Fruit fly (Drosophila melanogaster): ENCODE measurements around the gene Mgat4b.

Mgat4b gene

DNA sequence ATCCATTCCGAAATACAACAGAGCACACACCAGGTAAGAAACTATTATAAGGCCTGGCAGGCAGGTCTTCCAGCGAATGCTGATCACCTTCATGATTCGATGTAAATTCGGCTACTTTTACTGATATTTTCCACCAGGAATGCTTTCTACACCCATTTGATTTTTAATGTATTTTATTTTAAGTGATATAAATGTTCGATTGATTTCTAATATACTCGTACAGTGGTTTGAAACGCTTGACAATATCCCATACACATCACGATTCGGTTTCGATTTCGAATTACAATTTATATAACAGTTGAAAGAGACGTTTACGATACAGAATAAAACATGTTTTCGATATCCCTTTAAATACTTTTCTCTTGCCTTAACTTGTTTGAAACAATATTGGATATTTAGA lies at the start of gene Mgat4b:
Mgat4b (minus strand) TSS at position 101 of the 400 bp plus-strand sequence.
- TF ChIP-seq h (optimal IDR thresholded peaks at IDR 0.05): no peak
- TF ChIP-seq Sin3A (optimal IDR thresholded peaks at IDR 0.05): no peak
- TF ChIP-seq psq (optimal IDR thresholded peaks at IDR 0.05): no peak
- TF ChIP-seq ttk (optimal IDR thresholded peaks at IDR 0.05): no peak
- no peak for TF ChIP-seq Myc (optimal IDR thresholded peaks at IDR 0.05)
- TF ChIP-seq insv (optimal IDR thresholded peaks at IDR 0.05): no peak

DNA sequence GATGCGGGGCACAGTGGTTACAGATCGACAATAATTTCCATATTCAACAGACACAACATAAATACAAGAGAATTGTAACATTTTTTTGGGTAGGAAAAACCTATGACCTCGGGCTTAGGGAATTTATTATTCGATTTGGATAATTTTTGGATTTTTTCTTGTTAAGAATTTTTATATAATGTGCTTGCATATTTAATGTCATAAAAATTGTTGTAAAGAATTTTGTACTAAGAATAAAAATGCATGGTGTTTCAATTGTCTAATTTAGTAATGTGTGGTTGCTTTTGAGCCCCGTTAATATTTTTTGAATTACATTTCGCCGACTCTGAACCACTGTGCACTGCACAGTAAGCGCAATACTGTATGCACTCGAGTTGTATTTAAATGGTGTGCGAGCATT lies 47.6 kb upstream of the Mgat4b start:
- TF ChIP-seq Myc (optimal IDR thresholded peaks at IDR 0.05) (no peak), h (optimal IDR thresholded peaks at IDR 0.05) (no peak), ttk (optimal IDR thresholded peaks at IDR 0.05) (no peak), insv (optimal IDR thresholded peaks at IDR 0.05) (no peak), psq (optimal IDR thresholded peaks at IDR 0.05) (no peak), Sin3A (optimal IDR thresholded peaks at IDR 0.05) (no peak)

DNA sequence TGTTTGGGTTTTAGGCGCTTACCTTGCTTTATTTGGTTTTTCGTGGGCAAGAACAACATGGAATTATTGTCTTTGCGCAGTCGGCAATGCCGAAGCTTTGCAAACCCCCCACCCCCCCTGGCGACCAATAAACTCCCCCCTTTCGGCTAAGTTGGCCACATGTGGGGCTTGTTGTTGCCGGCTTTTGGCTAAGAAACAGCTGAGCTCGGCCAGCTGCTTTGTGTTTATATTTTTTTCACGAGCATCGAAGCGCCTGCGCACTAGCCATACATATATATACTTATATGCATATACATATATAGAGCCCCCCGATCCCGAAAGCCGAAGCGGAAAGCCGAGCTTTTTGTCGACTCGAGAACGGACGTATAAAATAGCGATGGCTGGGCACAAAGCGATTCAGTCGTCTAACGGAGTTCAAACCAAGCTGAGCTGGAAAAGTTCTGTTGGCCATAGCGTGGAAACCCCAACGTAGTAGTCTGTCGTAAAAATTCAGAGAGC lies 35.7 kb upstream of the Mgat4b start, which contains the start of gene CG17839:
CG17839 (plus strand) TSS at position 413 of the 498 bp plus-strand sequence.
- no peak for TF ChIP-seq h (optimal IDR thresholded peaks at IDR 0.05)
- no peak for TF ChIP-seq insv (optimal IDR thresholded peaks at IDR 0.05)
- TF ChIP-seq Sin3A (optimal IDR thresholded peaks at IDR 0.05): no peak
- no peak for TF ChIP-seq psq (optimal IDR thresholded peaks at IDR 0.05)
- TF ChIP-seq ttk (optimal IDR thresholded peaks at IDR 0.05): no peak
- TF ChIP-seq Myc (optimal IDR thresholded peaks at IDR 0.05): no peak

DNA sequence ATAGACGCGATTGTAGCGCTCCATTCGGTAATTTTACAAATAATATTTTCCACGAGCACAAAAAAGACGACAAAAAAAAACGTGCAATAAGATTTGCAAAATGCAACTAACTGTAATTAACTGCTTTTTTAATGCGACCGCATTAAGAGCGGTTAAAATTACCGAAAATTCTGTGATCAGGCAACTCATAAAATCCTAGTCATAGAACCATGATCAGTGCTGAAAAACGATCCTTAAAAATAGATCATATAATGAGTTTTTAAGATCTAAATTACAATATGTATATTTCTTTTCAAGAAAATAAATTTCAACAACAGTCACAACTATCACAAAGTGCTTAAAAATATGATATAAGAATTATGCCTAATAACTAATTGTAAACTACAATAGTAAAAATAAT lies 34.2 kb upstream of the Mgat4b start, which contains the start of gene gnu:
gnu (minus strand) TSS at position 125 of the 400 bp plus-strand sequence.
- no peak for TF ChIP-seq ttk (optimal IDR thresholded peaks at IDR 0.05)
- TF ChIP-seq Myc (optimal IDR thresholded peaks at IDR 0.05): no peak
- no peak for TF ChIP-seq h (optimal IDR thresholded peaks at IDR 0.05)

DNA sequence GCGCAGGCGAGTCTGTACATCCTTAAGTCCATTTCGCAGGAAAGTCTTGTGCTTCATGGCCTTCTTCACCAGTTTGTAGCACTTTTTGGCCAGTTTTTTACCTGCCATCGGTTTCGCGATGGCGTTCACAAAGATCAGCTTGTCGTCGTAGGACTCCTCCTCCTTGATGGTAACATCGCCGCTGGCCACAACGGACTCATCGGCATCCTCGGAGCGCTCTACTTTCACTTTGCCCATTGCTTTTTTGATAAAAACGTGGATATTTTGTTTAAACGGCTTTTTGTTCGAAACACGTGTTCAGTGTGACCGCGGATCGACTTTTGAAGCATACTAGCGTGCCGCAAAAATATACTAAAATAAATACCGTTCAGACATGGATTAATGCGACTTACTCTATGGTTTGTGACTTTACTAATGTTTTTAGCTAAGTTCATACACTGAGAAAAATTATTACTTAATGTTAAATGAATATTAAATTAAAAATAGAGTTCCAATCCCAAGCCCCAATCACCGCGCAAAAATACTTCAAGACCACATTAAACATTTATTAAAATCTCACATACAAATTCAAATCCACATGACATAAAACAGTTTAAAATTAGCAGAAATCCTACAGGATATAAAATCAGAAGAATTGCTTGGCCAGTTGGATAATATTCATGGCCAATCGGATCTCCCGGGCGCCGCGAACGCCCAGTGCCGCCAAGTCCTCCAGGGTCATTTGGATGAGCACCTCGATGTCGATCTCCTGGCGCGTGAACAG lies 33.0 kb upstream of the Mgat4b start, which contains the start of gene NHP2:
NHP2 (minus strand) TSS at position 315 of the 763 bp plus-strand sequence.
- TF ChIP-seq ttk (optimal IDR thresholded peaks at IDR 0.05) (no peak), h (optimal IDR thresholded peaks at IDR 0.05) (no peak), insv (optimal IDR thresholded peaks at IDR 0.05) (no peak), Sin3A (optimal IDR thresholded peaks at IDR 0.05) (no peak), psq (optimal IDR thresholded peaks at IDR 0.05) (no peak), Myc (optimal IDR thresholded peaks at IDR 0.05) (no peak)

DNA sequence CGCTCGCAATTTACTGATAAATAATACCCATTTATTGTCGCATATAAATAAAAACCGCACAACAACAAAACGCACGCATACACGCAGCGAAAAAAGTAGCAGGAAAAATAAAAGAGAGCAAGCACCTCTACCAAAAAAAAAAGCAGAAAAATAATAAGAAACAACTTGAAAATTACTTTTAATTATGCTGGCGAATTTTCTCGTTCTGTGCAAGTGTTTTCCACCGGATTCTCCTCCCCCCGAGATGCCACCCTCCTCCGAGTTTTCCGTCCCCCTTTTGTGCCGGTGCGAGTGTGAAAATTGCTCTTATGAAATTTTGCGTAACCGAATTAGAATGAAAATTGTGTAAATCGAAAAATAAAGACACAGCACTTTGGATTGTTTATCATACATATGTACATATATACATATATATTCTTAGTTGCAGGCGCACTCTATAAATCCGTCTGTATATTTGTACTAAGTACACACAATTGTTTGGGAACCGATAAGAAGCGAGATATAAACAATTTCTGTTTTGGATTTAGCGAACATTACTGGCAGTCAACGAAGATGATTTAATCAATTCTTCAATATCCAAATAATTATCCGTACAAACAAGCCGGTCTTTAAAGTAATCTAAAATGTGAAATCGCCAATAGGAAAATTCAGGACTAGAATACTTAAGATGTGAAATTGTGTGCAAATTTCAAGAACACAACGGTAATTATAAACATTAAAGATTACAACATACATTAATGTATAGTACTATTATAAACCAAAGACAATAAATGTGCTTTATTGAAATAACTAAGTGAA lies 22.0 kb upstream of the Mgat4b start:
- TF ChIP-seq psq (optimal IDR thresholded peaks at IDR 0.05) (no peak), ttk (optimal IDR thresholded peaks at IDR 0.05) (no peak), insv (optimal IDR thresholded peaks at IDR 0.05) (no peak), Myc (optimal IDR thresholded peaks at IDR 0.05) (no peak), h (optimal IDR thresholded peaks at IDR 0.05) (no peak), Sin3A (optimal IDR thresholded peaks at IDR 0.05) (no peak)

DNA sequence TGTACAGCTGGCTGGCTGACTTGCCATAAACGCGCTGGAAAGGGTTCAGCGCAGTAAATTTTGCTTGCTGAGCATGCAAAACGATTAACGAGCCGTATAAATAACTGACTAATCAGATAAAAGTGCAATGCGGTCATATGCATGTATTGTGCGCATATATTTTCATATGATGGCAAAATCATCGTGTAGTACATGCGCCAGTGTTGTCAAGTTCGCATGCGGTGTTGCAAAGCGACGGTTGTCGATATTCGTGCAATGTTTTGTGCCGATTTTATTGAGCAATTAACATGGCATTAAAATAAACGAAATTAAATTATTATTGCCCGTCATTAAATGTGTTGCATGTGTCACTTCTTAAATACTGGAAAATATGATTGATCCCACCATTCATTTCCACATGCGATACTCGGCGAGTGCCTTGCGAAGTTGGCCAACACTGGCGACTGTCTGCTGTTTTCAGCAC lies 21.1 kb upstream of the Mgat4b start:
- TF ChIP-seq psq (optimal IDR thresholded peaks at IDR 0.05): no peak
- no peak for TF ChIP-seq insv (optimal IDR thresholded peaks at IDR 0.05)
- no peak for TF ChIP-seq Myc (optimal IDR thresholded peaks at IDR 0.05)
- TF ChIP-seq h (optimal IDR thresholded peaks at IDR 0.05): no peak
- TF ChIP-seq Sin3A (optimal IDR thresholded peaks at IDR 0.05): no peak
- no peak for TF ChIP-seq ttk (optimal IDR thresholded peaks at IDR 0.05)

DNA sequence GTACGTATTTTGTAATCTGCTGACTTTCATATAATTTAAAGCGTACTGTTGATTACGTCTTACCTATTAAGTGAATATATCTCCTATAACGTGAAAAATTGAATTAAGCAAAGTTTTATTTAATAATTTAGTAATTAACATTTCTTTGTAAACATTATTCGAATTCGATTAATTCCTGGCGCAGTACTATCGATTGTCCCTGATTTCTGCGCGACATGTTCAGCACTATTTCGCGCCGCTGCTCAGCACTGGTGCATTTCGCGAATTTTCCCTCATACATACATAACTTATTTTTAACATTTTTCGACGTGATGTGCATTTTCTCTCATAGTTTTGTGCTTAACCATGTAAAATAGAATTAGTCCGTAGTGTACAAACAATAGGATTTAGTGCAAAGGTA lies 20.6 kb upstream of the Mgat4b start, which contains the start of gene Helz:
Helz (plus strand) TSS at position 260 of the 400 bp plus-strand sequence.
- no peak for TF ChIP-seq Sin3A (optimal IDR thresholded peaks at IDR 0.05)
- TF ChIP-seq psq (optimal IDR thresholded peaks at IDR 0.05): no peak
- no peak for TF ChIP-seq insv (optimal IDR thresholded peaks at IDR 0.05)
- TF ChIP-seq Myc (optimal IDR thresholded peaks at IDR 0.05): no peak
- no peak for TF ChIP-seq ttk (optimal IDR thresholded peaks at IDR 0.05)
- no peak for TF ChIP-seq h (optimal IDR thresholded peaks at IDR 0.05)

DNA sequence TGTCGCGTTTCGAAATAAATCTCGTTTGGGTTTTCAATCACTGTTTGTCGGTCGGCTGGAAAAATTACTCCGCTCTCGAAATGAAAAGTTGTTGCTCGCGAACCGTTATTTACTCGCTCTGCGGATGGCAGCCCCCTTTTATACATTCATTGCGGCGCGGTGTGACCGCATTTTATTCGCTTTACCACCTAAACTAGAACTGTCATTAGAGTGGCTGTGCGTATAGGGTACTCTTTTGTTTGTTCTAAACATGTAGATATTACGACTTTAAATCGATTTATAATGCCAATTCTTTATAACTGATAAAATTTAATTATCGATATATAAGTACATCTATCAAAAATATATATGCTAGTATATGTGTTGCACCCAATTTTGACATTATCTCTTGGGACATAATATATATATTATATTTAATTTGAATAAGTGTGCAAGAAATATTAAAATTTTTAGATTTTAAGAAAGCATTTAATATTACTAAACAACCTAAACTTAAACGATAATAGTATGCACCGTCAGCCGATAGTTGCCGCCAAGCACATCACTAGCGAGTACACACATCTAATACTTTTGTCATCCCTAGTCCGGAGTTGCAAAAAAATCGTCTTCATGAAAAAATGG lies 17.3 kb upstream of the Mgat4b start, which contains the start of the genes bmm and Tdrd3:
bmm (minus strand) TSS at position 183 of the 621 bp plus-strand sequence.
Tdrd3 (plus strand) TSS at position 562 of the 621 bp plus-strand sequence.
- no peak for TF ChIP-seq insv (optimal IDR thresholded peaks at IDR 0.05)
- no peak for TF ChIP-seq Sin3A (optimal IDR thresholded peaks at IDR 0.05)
- TF ChIP-seq h (optimal IDR thresholded peaks at IDR 0.05): no peak
- no peak for TF ChIP-seq Myc (optimal IDR thresholded peaks at IDR 0.05)
- no peak for TF ChIP-seq ttk (optimal IDR thresholded peaks at IDR 0.05)
- TF ChIP-seq psq (optimal IDR thresholded peaks at IDR 0.05): no peak

DNA sequence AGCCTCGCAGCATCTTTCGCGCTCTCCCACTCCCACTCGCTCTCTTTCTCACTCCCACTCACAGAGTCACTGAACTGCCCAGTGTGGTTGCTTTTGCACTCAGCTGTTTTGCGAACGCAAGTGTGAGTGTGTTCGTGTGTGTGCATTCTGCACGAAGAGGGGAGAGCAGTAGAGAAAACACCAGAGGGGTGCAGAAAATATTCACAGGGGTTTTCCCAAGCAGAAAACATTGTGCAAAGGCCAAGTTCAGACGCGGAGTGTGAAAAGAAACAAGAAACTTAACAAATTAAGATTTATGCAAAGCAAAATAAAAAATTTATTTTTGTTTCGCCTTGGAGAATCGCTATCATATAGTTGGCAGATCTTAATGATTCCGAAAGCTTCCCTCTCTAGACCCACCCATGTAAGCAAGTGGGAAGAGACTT lies 16.4 kb upstream of the Mgat4b start:
- TF ChIP-seq h (optimal IDR thresholded peaks at IDR 0.05) (no peak), Myc (optimal IDR thresholded peaks at IDR 0.05) (no peak)

DNA sequence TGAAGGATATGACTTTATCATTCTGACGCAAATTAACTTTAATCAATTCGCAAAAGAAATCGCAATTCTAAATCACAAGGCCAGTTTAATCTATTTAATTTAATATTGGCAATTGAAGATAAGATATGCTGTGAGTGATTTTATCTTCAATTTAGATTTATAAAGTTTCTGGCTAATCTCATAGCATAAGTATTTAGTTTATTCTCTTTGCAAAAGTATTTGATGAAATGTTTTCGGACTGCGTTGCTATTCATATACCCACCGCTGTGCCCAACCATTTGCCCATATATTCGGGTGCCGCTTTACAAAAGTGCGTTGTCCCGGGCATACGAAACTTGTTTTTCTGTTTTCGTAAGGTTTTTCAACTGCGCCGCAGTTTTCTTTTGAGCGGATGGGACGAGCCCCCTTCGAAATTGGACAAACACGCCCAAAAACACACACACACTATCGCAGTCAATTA lies 15.9 kb upstream of the Mgat4b start:
- TF ChIP-seq ttk (optimal IDR thresholded peaks at IDR 0.05) (no peak), Myc (optimal IDR thresholded peaks at IDR 0.05) (no peak), h (optimal IDR thresholded peaks at IDR 0.05) (no peak), Sin3A (optimal IDR thresholded peaks at IDR 0.05) (no peak), insv (optimal IDR thresholded peaks at IDR 0.05) (no peak), psq (optimal IDR thresholded peaks at IDR 0.05) (no peak)

Data from Kc167 (cell line).